Worm (Caenorhabditis elegans): ENCODE data around the gene rle-1.

Gene rle-1

ce11 chrIII:10939184-10939583, 3.1 kb downstream of the rle-1 start:
- TF ChIP-seq flt-1 (GFP tag; IDR thresholded peaks at IDR 0.05) (no peak), tab-1 (GFP tag; IDR thresholded peaks at IDR 0.05) (no peak), cog-1 (tag; optimal IDR thresholded peaks at IDR 0.05) (no peak), klf-2 (GFP tag; conservative IDR thresholded peaks at IDR 0.05) (no peak), ztf-29 (GFP tag; IDR thresholded peaks at IDR 0.05) (no peak), T22C8.4 (GFP tag; IDR thresholded peaks at IDR 0.05) (no peak), ztf-23 (GFP tag; IDR thresholded peaks at IDR 0.05) (no peak), ref-1 (GFP tag; conservative IDR thresholded peaks at IDR 0.05) (no peak), med-1 (GFP tag; optimal IDR thresholded peaks at IDR 0.05; ENCODE audit: insufficient read depth) (no peak)

ce11 chrIII:10942905-10943304, 6.9 kb downstream of the rle-1 start:
- TF ChIP-seq tab-1 (GFP tag; IDR thresholded peaks at IDR 0.05) (no peak), med-1 (GFP tag; optimal IDR thresholded peaks at IDR 0.05; ENCODE audit: insufficient read depth) (no peak)

- no peak for TF ChIP-seq klf-2 (GFP tag; conservative IDR thresholded peaks at IDR 0.05)
- TF ChIP-seq cog-1 (tag; optimal IDR thresholded peaks at IDR 0.05) = no peak
- no peak for TF ChIP-seq flt-1 (GFP tag; IDR thresholded peaks at IDR 0.05)
These were observed 9.5 kb downstream of the rle-1 start for ce11 chrIII:10945537-10945936.

- no peak for TF ChIP-seq ztf-23 (GFP tag; IDR thresholded peaks at IDR 0.05)
- TF ChIP-seq flt-1 (GFP tag; IDR thresholded peaks at IDR 0.05) = no peak
- TF ChIP-seq T22C8.4 (GFP tag; IDR thresholded peaks at IDR 0.05) = no peak
- TF ChIP-seq tab-1 (GFP tag; IDR thresholded peaks at IDR 0.05) = no peak
- TF ChIP-seq med-1 (GFP tag; optimal IDR thresholded peaks at IDR 0.05; ENCODE audit: insufficient read depth) = no peak
- no peak for TF ChIP-seq klf-2 (GFP tag; conservative IDR thresholded peaks at IDR 0.05)
- TF ChIP-seq ref-1 (GFP tag; conservative IDR thresholded peaks at IDR 0.05) = no peak
- TF ChIP-seq ztf-29 (GFP tag; IDR thresholded peaks at IDR 0.05) = no peak
- no peak for TF ChIP-seq cog-1 (tag; optimal IDR thresholded peaks at IDR 0.05)
These were observed 11.1 kb downstream of the rle-1 start, which contains the start of gene strd-1 for ce11 chrIII:10947155-10947554. Gene strd-1 (plus strand): TSS chrIII:10947455.

ce11 chrIII:10951713-10952112, 15.7 kb downstream of the rle-1 start:
- TF ChIP-seq klf-2 (GFP tag; conservative IDR thresholded peaks at IDR 0.05) = no peak
- TF ChIP-seq T22C8.4 (GFP tag; IDR thresholded peaks at IDR 0.05) = no peak
- TF ChIP-seq tab-1 (GFP tag; IDR thresholded peaks at IDR 0.05) = no peak
- TF ChIP-seq flt-1 (GFP tag; IDR thresholded peaks at IDR 0.05) = no peak
- TF ChIP-seq med-1 (GFP tag; optimal IDR thresholded peaks at IDR 0.05; ENCODE audit: insufficient read depth) = no peak
- TF ChIP-seq ztf-23 (GFP tag; IDR thresholded peaks at IDR 0.05) = no peak
- TF ChIP-seq ztf-29 (GFP tag; IDR thresholded peaks at IDR 0.05) = no peak
- TF ChIP-seq cog-1 (tag; optimal IDR thresholded peaks at IDR 0.05) = no peak
- TF ChIP-seq ref-1 (GFP tag; conservative IDR thresholded peaks at IDR 0.05) = no peak

ce11 chrIII:10953160-10953559, 17.1 kb downstream of the rle-1 start, which contains the start of gene zig-5:
Gene zig-5 (minus strand): TSS chrIII:10953508.
- TF ChIP-seq klf-2 (GFP tag; conservative IDR thresholded peaks at IDR 0.05) (no peak), med-1 (GFP tag; optimal IDR thresholded peaks at IDR 0.05; ENCODE audit: insufficient read depth) (no peak), ref-1 (GFP tag; conservative IDR thresholded peaks at IDR 0.05) (no peak), T22C8.4 (GFP tag; IDR thresholded peaks at IDR 0.05) (no peak; the same call in 1 of the 2 replicates), cog-1 (tag; optimal IDR thresholded peaks at IDR 0.05) (no peak), ztf-23 (GFP tag; IDR thresholded peaks at IDR 0.05) (no peak), flt-1 (GFP tag; IDR thresholded peaks at IDR 0.05) (no peak)

ce11 chrIII:10957236-10957635, 21.2 kb downstream of the rle-1 start:
- no peak for TF ChIP-seq med-1 (GFP tag; optimal IDR thresholded peaks at IDR 0.05; ENCODE audit: insufficient read depth)
- TF ChIP-seq flt-1 (GFP tag; IDR thresholded peaks at IDR 0.05) = no peak
- TF ChIP-seq cog-1 (tag; optimal IDR thresholded peaks at IDR 0.05) = no peak
- TF ChIP-seq tab-1 (GFP tag; IDR thresholded peaks at IDR 0.05) = no peak

ce11 chrIII:10957710-10958109, 21.7 kb downstream of the rle-1 start:
- TF ChIP-seq tab-1 (GFP tag; IDR thresholded peaks at IDR 0.05) (no peak), med-1 (GFP tag; optimal IDR thresholded peaks at IDR 0.05; ENCODE audit: insufficient read depth) (no peak), ztf-23 (GFP tag; IDR thresholded peaks at IDR 0.05) (no peak), cog-1 (tag; optimal IDR thresholded peaks at IDR 0.05) (no peak), T22C8.4 (GFP tag; IDR thresholded peaks at IDR 0.05) (no peak), ref-1 (GFP tag; conservative IDR thresholded peaks at IDR 0.05) (no peak), flt-1 (GFP tag; IDR thresholded peaks at IDR 0.05) (no peak), ztf-29 (GFP tag; IDR thresholded peaks at IDR 0.05) (no peak), klf-2 (GFP tag; conservative IDR thresholded peaks at IDR 0.05) (no peak)

ce11 chrIII:10960387-10960786, 24.3 kb downstream of the rle-1 start:
- TF ChIP-seq T22C8.4 (GFP tag; IDR thresholded peaks at IDR 0.05) (no peak), flt-1 (GFP tag; IDR thresholded peaks at IDR 0.05) (no peak), ztf-23 (GFP tag; IDR thresholded peaks at IDR 0.05) (no peak), ref-1 (GFP tag; conservative IDR thresholded peaks at IDR 0.05) (no peak), med-1 (GFP tag; optimal IDR thresholded peaks at IDR 0.05; ENCODE audit: insufficient read depth) (no peak), klf-2 (GFP tag; conservative IDR thresholded peaks at IDR 0.05) (no peak), cog-1 (tag; optimal IDR thresholded peaks at IDR 0.05) (no peak), ztf-29 (GFP tag; IDR thresholded peaks at IDR 0.05) (no peak), tab-1 (GFP tag; IDR thresholded peaks at IDR 0.05) (no peak)

- no peak for TF ChIP-seq tab-1 (GFP tag; IDR thresholded peaks at IDR 0.05)
- no peak for TF ChIP-seq flt-1 (GFP tag; IDR thresholded peaks at IDR 0.05)
- no peak for TF ChIP-seq klf-2 (GFP tag; conservative IDR thresholded peaks at IDR 0.05)
- no peak for TF ChIP-seq T22C8.4 (GFP tag; IDR thresholded peaks at IDR 0.05)
- TF ChIP-seq ztf-23 (GFP tag; IDR thresholded peaks at IDR 0.05) = no peak
- TF ChIP-seq ref-1 (GFP tag; conservative IDR thresholded peaks at IDR 0.05) = no peak
- TF ChIP-seq ztf-29 (GFP tag; IDR thresholded peaks at IDR 0.05) = no peak
- TF ChIP-seq cog-1 (tag; optimal IDR thresholded peaks at IDR 0.05) = no peak
- no peak for TF ChIP-seq med-1 (GFP tag; optimal IDR thresholded peaks at IDR 0.05; ENCODE audit: insufficient read depth)
These were observed 26.9 kb downstream of the rle-1 start for ce11 chrIII:10962910-10963309.

Data from whole organism, midembryonic.